Fruit fly (Drosophila melanogaster) whole organism, embryonic: ENCODE data around the gene dysc.

Experiments used
- CG10267 ChIP-seq: fragments of 200-800 bp; sonication (Bioruptor generic); optimal IDR thresholded peaks from 2 replicates; lab custom pipeline; 2018; ENCODE audit warnings: missing biosample characterization, mild to moderate bottlenecking, missing genetic modification characterization, moderate library complexity
- CG10543 ChIP-seq: fragments of 200-800 bp; sonication (Bioruptor generic); optimal IDR thresholded peaks from 3 replicates; lab custom pipeline; 2017; ENCODE audit warnings: missing biosample characterization, mild to moderate bottlenecking, missing genetic modification characterization, moderate library complexity
- CG12071 ChIP-seq: fragments of 200-800 bp; sonication (Bioruptor generic); optimal IDR thresholded peaks from 3 replicates; lab custom pipeline; 2018; ENCODE audit warnings: missing biosample characterization, mild to moderate bottlenecking, missing genetic modification characterization
- CG14860 ChIP-seq: fragments of 200-800 bp; sonication (Bioruptor generic); IDR thresholded peaks from 3 replicates; pipeline ENCODE4 v1.3.6; 2022; ENCODE audit warnings: missing biosample characterization, missing genetic modification characterization; ENCODE audit not compliant: partially characterized antibody
- CG42726 ChIP-seq: fragments of 200-800 bp; sonication (Bioruptor generic); IDR thresholded peaks from 2 replicates; pipeline ENCODE4 v1.3.6; 2022; ENCODE audit warnings: missing biosample characterization, missing genetic modification characterization; ENCODE audit not compliant: partially characterized antibody
- CG8089 ChIP-seq: fragments of 200-800 bp; sonication (Bioruptor generic); optimal IDR thresholded peaks from 3 replicates; lab custom pipeline; 2016; ENCODE audit warnings: missing biosample characterization, missing genetic modification characterization
- CG9727 ChIP-seq: fragments of 200-800 bp; sonication (Bioruptor generic); optimal IDR thresholded peaks from 3 replicates; lab custom pipeline; 2017; ENCODE audit warnings: missing biosample characterization, mild to moderate bottlenecking, missing genetic modification characterization
- CG9932 ChIP-seq: fragments of 200-800 bp; sonication (Bioruptor generic); IDR thresholded peaks from 2 replicates; pipeline ENCODE4 v1.3.6; 2022; ENCODE audit warnings: missing biosample characterization, missing genetic modification characterization
- CHES-1-like ChIP-seq: fragments of 200-800 bp; sonication (Bioruptor generic); optimal IDR thresholded peaks from 2 replicates; lab custom pipeline; 2016; ENCODE audit warnings: missing biosample characterization, missing genetic modification characterization
- D19A ChIP-seq: fragments of 200-800 bp; optimal IDR thresholded peaks from 3 replicates; lab custom pipeline; 2019; ENCODE audit warnings: missing biosample characterization, mild to moderate bottlenecking, missing genetic modification characterization, moderate library complexity
- Dad ChIP-seq: fragments of 200-800 bp; sonication (Bioruptor generic); optimal IDR thresholded peaks from 3 replicates; lab custom pipeline; 2016; ENCODE audit warnings: missing biosample characterization, missing genetic modification characterization
- Dek ChIP-seq: fragments of 200-800 bp; sonication (Bioruptor generic); optimal IDR thresholded peaks from 3 replicates; lab custom pipeline; 2019; ENCODE audit warnings: missing biosample characterization, mild to moderate bottlenecking, missing genetic modification characterization, moderate library complexity
- Fer3 ChIP-seq: fragments of 200-800 bp; sonication (Bioruptor generic); optimal IDR thresholded peaks from 2 replicates; lab custom pipeline; 2018; ENCODE audit warnings: missing biosample characterization, mild to moderate bottlenecking, missing genetic modification characterization, moderate library complexity
- Hr3 ChIP-seq: fragments of 200-800 bp; sonication (Bioruptor generic); optimal IDR thresholded peaks from 3 replicates; lab custom pipeline; 2016; ENCODE audit warnings: missing biosample characterization, missing genetic modification characterization
- Hr51 ChIP-seq, 2 experiments: fragments of 200-800 bp; sonication (Bioruptor generic); optimal IDR thresholded peaks; 2 replicates in 1 of 2; 3 replicates in 1 of 2; lab custom pipeline; 2016 to 2018; ENCODE audit warnings: missing biosample characterization in 2 of 2, missing genetic modification characterization in 2 of 2, mild to moderate bottlenecking in 1 of 2, moderate library complexity in 1 of 2
- Meics ChIP-seq: fragments of 200-800 bp; sonication (Bioruptor generic); optimal IDR thresholded peaks from 2 replicates; lab custom pipeline; 2017; ENCODE audit warnings: missing biosample characterization, mild to moderate bottlenecking, missing genetic modification characterization
- Mes4 ChIP-seq: fragments of 200-800 bp; sonication (Bioruptor generic); optimal IDR thresholded peaks from 2 replicates; lab custom pipeline; 2016; ENCODE audit warnings: missing biosample characterization, missing genetic modification characterization
- Nf-YC ChIP-seq: fragments of 200-800 bp; optimal IDR thresholded peaks from 3 replicates; lab custom pipeline; 2019; ENCODE audit warnings: missing biosample characterization, mild to moderate bottlenecking, missing genetic modification characterization, moderate library complexity
- Ptx1 ChIP-seq: fragments of 200-800 bp; sonication (Bioruptor generic); IDR thresholded peaks from 2 replicates; pipeline ENCODE4 v1.3.6; 2022; ENCODE audit warnings: missing biosample characterization, missing genetic modification characterization
- Six4 ChIP-seq: fragments of 200-800 bp; sonication (Bioruptor generic); optimal IDR thresholded peaks from 2 replicates; lab custom pipeline; 2016; ENCODE audit warnings: missing biosample characterization, missing genetic modification characterization
- YL-1 ChIP-seq: fragments of 200-800 bp; sonication (Bioruptor generic); optimal IDR thresholded peaks from 3 replicates; lab custom pipeline; 2017; ENCODE audit warnings: missing biosample characterization, mild to moderate bottlenecking, missing genetic modification characterization
- btn ChIP-seq: fragments of 200-800 bp; sonication (Bioruptor generic); optimal IDR thresholded peaks from 2 replicates; lab custom pipeline; 2016; ENCODE audit warnings: missing biosample characterization, missing genetic modification characterization
- cad ChIP-seq: fragments of >200 bp; optimal IDR thresholded peaks from 2 replicates; lab custom pipeline; 2017; ENCODE audit warnings: missing biosample characterization, missing genetic modification characterization
- chinmo ChIP-seq: fragments of 200-800 bp; sonication (Bioruptor generic); IDR thresholded peaks from 4 replicates; pipeline ENCODE4 v1.3.6; 2022; ENCODE audit warnings: missing biosample characterization, missing genetic modification characterization; ENCODE audit not compliant: partially characterized antibody
- chn ChIP-seq: fragments of 200-800 bp; sonication (Bioruptor generic); optimal IDR thresholded peaks from 2 replicates; lab custom pipeline; 2016; ENCODE audit warnings: missing biosample characterization, missing genetic modification characterization
- dati ChIP-seq: fragments of 200-800 bp; sonication (Bioruptor generic); IDR thresholded peaks from 2 replicates; pipeline ENCODE4 v1.3.6; 2022; ENCODE audit warnings: missing biosample characterization, missing genetic modification characterization
- eve ChIP-seq, 2 experiments: fragments of >200 bp; optimal IDR thresholded peaks; 2 replicates each; lab custom pipeline; 2017; ENCODE audit warnings: missing biosample characterization in 2 of 2, missing genetic modification characterization in 2 of 2
- fd64A ChIP-seq: fragments of 200-800 bp; sonication (Bioruptor generic); optimal IDR thresholded peaks from 3 replicates; lab custom pipeline; 2018; ENCODE audit warnings: missing biosample characterization, mild to moderate bottlenecking, missing genetic modification characterization
- ftz-f1 ChIP-seq: fragments of 200-800 bp; sonication (Bioruptor generic); optimal IDR thresholded peaks from 2 replicates; lab custom pipeline; 2016; ENCODE audit warnings: missing biosample characterization, missing genetic modification characterization
- h ChIP-seq: fragments of >200 bp; optimal IDR thresholded peaks from 2 replicates; lab custom pipeline; 2017
- ham ChIP-seq: fragments of 200-800 bp; sonication (Bioruptor generic); IDR thresholded peaks from 2 replicates; pipeline ENCODE4 v1.3.6; 2022; ENCODE audit warnings: missing biosample characterization, missing genetic modification characterization
- kah ChIP-seq: fragments of 200-800 bp; sonication (Bioruptor generic); optimal IDR thresholded peaks from 2 replicates; lab custom pipeline; 2018; ENCODE audit warnings: missing biosample characterization, mild to moderate bottlenecking, missing genetic modification characterization
- lbe ChIP-seq: fragments of 200-800 bp; sonication (Bioruptor generic); optimal IDR thresholded peaks from 2 replicates; lab custom pipeline; 2016; ENCODE audit warnings: missing biosample characterization, mild to moderate bottlenecking, missing genetic modification characterization
- mam ChIP-seq: fragments of 200-800 bp; sonication (Bioruptor generic); optimal IDR thresholded peaks from 3 replicates; lab custom pipeline; 2016; ENCODE audit warnings: missing biosample characterization, missing genetic modification characterization
- nerfin-2 ChIP-seq: fragments of 200-800 bp; sonication (Bioruptor generic); IDR thresholded peaks from 2 replicates; pipeline ENCODE4 v1.3.6; 2022; ENCODE audit warnings: missing biosample characterization, missing genetic modification characterization; ENCODE audit not compliant: partially characterized antibody
- pan ChIP-seq, 4 experiments: fragments of >200 bp in 3 of 4; fragments of 200-800 bp in 1 of 4; sonication (Bioruptor generic) in 1 of 4; optimal IDR thresholded peaks in 3 of 4; IDR thresholded peaks in 1 of 4; 2 replicates each; pipeline versions ENCODE4 v1.3.6 to Lab custom; 2017 to 2022; ENCODE audit warnings: missing biosample characterization in 2 of 4, missing genetic modification characterization in 2 of 4, mixed read lengths in 1 of 4
- pho ChIP-seq: fragments of 200-800 bp; sonication (Bioruptor generic); optimal IDR thresholded peaks from 2 replicates; lab custom pipeline; 2016; ENCODE audit warnings: missing biosample characterization, missing genetic modification characterization
- run ChIP-seq: fragments of 200-800 bp; sonication (Bioruptor generic); optimal IDR thresholded peaks from 3 replicates; lab custom pipeline; 2018; ENCODE audit warnings: missing biosample characterization, mild to moderate bottlenecking, missing genetic modification characterization
- seq ChIP-seq: fragments of 200-800 bp; sonication (Bioruptor generic); IDR thresholded peaks from 2 replicates; pipeline ENCODE4 v1.3.6; 2022; ENCODE audit warnings: missing biosample characterization, missing genetic modification characterization
- sqz ChIP-seq: fragments of 200-800 bp; sonication (Bioruptor generic); optimal IDR thresholded peaks from 3 replicates; lab custom pipeline; 2018; ENCODE audit warnings: missing biosample characterization, mild to moderate bottlenecking, missing genetic modification characterization
- ssp ChIP-seq: fragments of 200-800 bp; sonication (Bioruptor generic); IDR thresholded peaks from 2 replicates; pipeline ENCODE4 v1.3.6; 2022; ENCODE audit warnings: missing biosample characterization, missing genetic modification characterization
- tll ChIP-seq, 2 experiments: fragments of 200-800 bp in 1 of 2; fragments of >200 bp in 1 of 2; sonication (Bioruptor generic) in 1 of 2; optimal IDR thresholded peaks; 2 replicates each; lab custom pipeline; 2017 to 2019; ENCODE audit warnings: missing biosample characterization in 2 of 2, missing genetic modification characterization in 2 of 2, mild to moderate bottlenecking in 1 of 2, moderate library complexity in 1 of 2
- ttk ChIP-seq: fragments of 200-800 bp; sonication (Bioruptor generic); IDR thresholded peaks from 2 replicates; pipeline ENCODE4 v2.1.2; 2022; ENCODE audit warnings: missing biosample characterization, missing genetic modification characterization
- unc-4 ChIP-seq: fragments of 200-800 bp; sonication (Bioruptor generic); IDR thresholded peaks from 2 replicates; pipeline ENCODE4 v1.3.6; 2022; ENCODE audit warnings: missing biosample characterization, missing genetic modification characterization; ENCODE audit not compliant: partially characterized antibody
- z ChIP-seq: fragments of 200-800 bp; sonication (Bioruptor generic); IDR thresholded peaks from 3 replicates; pipeline ENCODE4 v1.3.6; 2022; ENCODE audit warnings: missing biosample characterization, missing genetic modification characterization

dysc gene

DNA sequence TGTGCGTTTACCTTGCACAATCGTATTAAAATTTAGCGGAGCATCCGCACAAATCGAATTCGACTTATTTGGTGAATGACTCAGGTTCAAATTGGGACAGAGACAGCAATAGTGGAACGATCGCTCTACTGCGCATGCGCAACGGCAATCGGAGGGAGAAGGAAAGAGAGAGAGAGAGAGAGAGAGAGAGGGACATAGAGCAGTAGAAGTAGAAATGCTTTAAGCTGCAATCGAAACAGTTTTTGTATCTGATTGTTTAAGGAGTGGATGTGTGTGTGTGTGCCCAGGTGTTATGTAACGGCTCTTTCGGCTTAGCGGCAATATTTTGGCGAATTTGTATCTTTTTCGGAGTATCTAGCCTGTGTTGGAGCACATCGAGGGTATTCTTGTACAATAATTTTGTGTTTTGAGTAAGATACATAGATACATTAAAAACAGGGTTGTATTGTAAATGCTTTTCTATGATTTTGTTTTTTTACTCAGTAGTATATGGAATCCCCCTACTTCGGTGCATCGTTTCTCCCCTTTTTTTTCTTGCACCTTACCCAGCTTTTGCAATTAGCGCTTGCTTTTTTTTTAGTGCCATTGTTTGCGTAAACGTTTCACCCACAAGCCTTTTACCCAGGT lies 46.5 kb upstream of the dysc start (continued):
- TF ChIP-seq CG42726 (no peak), kah (no peak), unc-4 (GFP tag; lab: Robert Waterston, UW) (no peak), ftz-f1 (GFP tag; lab: Kevin White, UChicago) (no peak), CG9727 (GFP tag; lab: Kevin White, UChicago) (peak; percentile 31), CHES-1-like (GFP tag; lab: Kevin White, UChicago) (peak; percentile 16), run (no peak), CG10543 (GFP tag; lab: Kevin White, UChicago) (no peak), CG8089 (GFP tag; lab: Kevin White, UChicago) (no peak), Fer3 (tag; lab: Kevin White, UChicago) (no peak), z (GFP tag; lab: Robert Waterston, UW) (0 out of 3 replicates have a peak, but pooled peaks have one; percentile 39), Dek (tag; lab: Kevin White, UChicago) (no peak), Dad (GFP tag; lab: Kevin White, UChicago) (no peak), CG12071 (no peak), tll (GFP tag; optimal IDR thresholded peaks at IDR 0.05; lab: Kevin White, UChicago) (peak in 1 of 2 experiments; percentile 73), mam (GFP tag; lab: Kevin White, UChicago) (no peak), seq (GFP tag; lab: Robert Waterston, UW) (peak; percentile 45; the same call in 1 of the 2 replicates), ssp (GFP tag; lab: Robert Waterston, UW) (no peak), Nf-YC (no peak), Ptx1 (GFP tag; lab: Robert Waterston, UW) (no peak), fd64A (no peak), sqz (no peak), cad (GFP tag; lab: Kevin White, UChicago) (no peak), h (lab: Kevin White, UChicago) (no peak), CG9932 (GFP tag; lab: Robert Waterston, UW) (no peak), ham (GFP tag; lab: Robert Waterston, UW) (no peak), Hr51 (GFP tag; optimal IDR thresholded peaks at IDR 0.05; lab: Kevin White, UChicago) (peak in 1 of 2 experiments; percentile 34), Meics (GFP tag; lab: Kevin White, UChicago) (no peak), dati (GFP tag; lab: Robert Waterston, UW) (no peak), D19A (no peak), chn (GFP tag; lab: Kevin White, UChicago) (no peak), Hr3 (GFP tag; lab: Kevin White, UChicago) (no peak), pan (optimal IDR thresholded peaks at IDR 0.05; lab: Kevin White, UChicago) (no peak), pan (GFP tag; optimal IDR thresholded peaks at IDR 0.05 in 1 of 2, IDR thresholded peaks at IDR 0.05 in 1 of 2) (peak in 1 of 2 experiments; percentile 45), ttk (no peak), pho (GFP tag; lab: Kevin White, UChicago) (no peak), Mes4 (GFP tag; lab: Kevin White, UChicago) (peak; percentile 4), nerfin-2 (GFP tag; lab: Robert Waterston, UW) (no peak), YL-1 (GFP tag; lab: Kevin White, UChicago) (no peak), CG10267 (tag; lab: Kevin White, UChicago) (no peak), btn (no peak)

DNA sequence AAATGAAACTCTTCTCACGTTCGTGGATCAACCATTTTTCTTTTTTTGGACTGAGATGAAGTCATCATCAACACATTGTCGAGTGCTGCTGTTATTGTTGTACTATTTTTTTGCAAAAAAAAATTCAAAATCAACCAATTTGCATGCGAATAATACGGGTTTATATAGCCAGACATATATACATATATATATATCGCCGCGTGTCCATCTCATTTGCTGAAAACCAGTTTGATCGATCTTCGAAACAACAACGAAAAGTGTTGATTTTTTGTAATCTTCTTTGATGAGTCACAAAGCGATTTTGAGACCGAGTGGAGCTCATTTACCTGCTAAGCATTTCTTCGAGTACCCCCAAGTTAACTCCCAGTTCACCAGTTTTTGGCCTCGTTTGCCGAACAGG lies 43.0 kb upstream of the dysc start:
- TF ChIP-seq eve (GFP tag; optimal IDR thresholded peaks at IDR 0.05; lab: Kevin White, UChicago): peak in 1 of 2 experiments; percentile 13
- TF ChIP-seq chinmo (GFP tag; lab: Robert Waterston, UW): peak; percentile 64; the same call in 1 of the 4 replicates
- TF ChIP-seq CG14860 (GFP tag; lab: Robert Waterston, UW): no peak
- no peak for TF ChIP-seq Six4
- TF ChIP-seq lbe (GFP tag; lab: Kevin White, UChicago): peak; percentile 17
